Fruit fly (Drosophila melanogaster): ENCODE measurements around the gene CG43373.

CG43373 gene

DNA sequence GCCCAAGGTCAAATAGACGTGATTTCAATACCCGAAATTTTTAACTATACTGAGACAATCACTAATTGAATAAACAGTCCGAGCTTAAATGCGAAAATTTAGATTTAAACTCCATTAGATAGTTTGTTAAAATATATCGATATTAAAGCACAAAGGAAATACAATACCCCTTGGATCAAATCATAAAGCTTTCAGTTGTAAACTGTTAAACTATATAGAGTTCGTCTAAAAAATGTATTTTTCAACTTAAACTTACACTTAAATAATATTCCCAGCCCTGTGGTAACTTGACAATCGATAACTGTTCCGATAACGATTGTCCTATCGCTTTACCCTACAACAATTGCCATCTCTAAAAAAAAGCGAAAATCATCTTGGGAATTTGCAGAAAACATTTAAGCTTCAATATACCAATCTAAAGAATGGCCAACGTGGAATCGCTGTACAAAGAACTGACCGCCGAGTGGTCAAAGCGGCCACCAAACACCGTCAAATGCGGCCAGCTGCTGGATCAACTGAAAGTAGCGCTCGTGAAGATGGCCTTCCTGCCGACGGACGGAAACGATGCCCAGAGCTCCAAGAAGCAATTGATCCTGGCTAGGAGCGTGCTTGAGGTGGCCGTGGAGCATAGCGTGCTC lies 39.6 kb upstream of the CG43373 start, which contains the start of gene Rpn12 (continued):
- no peak for TF ChIP-seq kay (GFP tag; optimal IDR thresholded peaks at IDR 0.05)
- no peak for TF ChIP-seq Optix (GFP tag; IDR thresholded peaks at IDR 0.05)
- peak; percentile 52 for TF ChIP-seq nmo (GFP tag; optimal IDR thresholded peaks at IDR 0.05)
- no peak for TF ChIP-seq fd102C (GFP tag; optimal IDR thresholded peaks at IDR 0.05)
- TF ChIP-seq en (GFP tag; optimal IDR thresholded peaks at IDR 0.05) = no peak
- no peak for TF ChIP-seq tx (GFP tag; optimal IDR thresholded peaks at IDR 0.05)
- TF ChIP-seq stc (GFP tag; IDR thresholded peaks at IDR 0.05) = no peak
- peak; percentile 85 for TF ChIP-seq CG6791 (GFP tag; IDR thresholded peaks at IDR 0.05; ENCODE audit: partially characterized antibody)
- no peak for TF ChIP-seq CG2889 (GFP tag; IDR thresholded peaks at IDR 0.05)
- peak; percentile 89 for TF ChIP-seq HLH4C (GFP tag; IDR thresholded peaks at IDR 0.05; ENCODE audit: partially characterized antibody)
- TF ChIP-seq eve (GFP tag; optimal IDR thresholded peaks at IDR 0.05) = no peak
- peak; percentile 28 for TF ChIP-seq CG8924 (tag; optimal IDR thresholded peaks at IDR 0.05)
- TF ChIP-seq gem (tag; optimal IDR thresholded peaks at IDR 0.05) = peak; percentile 48
- no peak for TF ChIP-seq Sox100B (GFP tag; optimal IDR thresholded peaks at IDR 0.05)
- TF ChIP-seq ttk (GFP tag; IDR thresholded peaks at IDR 0.05) = no peak
- TF ChIP-seq ind (GFP tag; optimal IDR thresholded peaks at IDR 0.05) = peak; percentile 37
- no peak for TF ChIP-seq ash1 (GFP tag; optimal IDR thresholded peaks at IDR 0.05)
- no peak for TF ChIP-seq CG12219 (GFP tag; optimal IDR thresholded peaks at IDR 0.05)
- no peak for TF ChIP-seq Elba2 (GFP tag; optimal IDR thresholded peaks at IDR 0.05)
- TF ChIP-seq ham (GFP tag; IDR thresholded peaks at IDR 0.05) = no peak
- no peak for TF ChIP-seq Mad (GFP tag; optimal IDR thresholded peaks at IDR 0.05)
- no peak for TF ChIP-seq CG18476 (GFP tag; optimal IDR thresholded peaks at IDR 0.05)
- TF ChIP-seq dmrt99B (tag; optimal IDR thresholded peaks at IDR 0.05) = no peak
- TF ChIP-seq CG43689 (GFP tag; IDR thresholded peaks at IDR 0.05) = no peak
- no peak for TF ChIP-seq CG15011 (GFP tag; optimal IDR thresholded peaks at IDR 0.05)
- no peak for TF ChIP-seq Sin3A (optimal IDR thresholded peaks at IDR 0.05)
- no peak for TF ChIP-seq Eip74EF (GFP tag; optimal IDR thresholded peaks at IDR 0.05)
- TF ChIP-seq ase (GFP tag; IDR thresholded peaks at IDR 0.05) = no peak
- TF ChIP-seq hbn (GFP tag; IDR thresholded peaks at IDR 0.05; ENCODE audit: partially characterized antibody) = peak; percentile 82
- no peak for TF ChIP-seq Side (GFP tag; optimal IDR thresholded peaks at IDR 0.05)
- peak; percentile 24 for TF ChIP-seq CG18599 (GFP tag; optimal IDR thresholded peaks at IDR 0.05)
- no peak for TF ChIP-seq bowl (GFP tag; IDR thresholded peaks at IDR 0.05)
- no peak for TF ChIP-seq br (optimal IDR thresholded peaks at IDR 0.05)
- TF ChIP-seq CG17385 (GFP tag; optimal IDR thresholded peaks at IDR 0.05) = no peak
- TF ChIP-seq CG34376 (GFP tag; optimal IDR thresholded peaks at IDR 0.05) = no peak
- peak; percentile 38 for TF ChIP-seq CG14710 (tag; optimal IDR thresholded peaks at IDR 0.05)
- peak; percentile 43 for TF ChIP-seq CG13624 (GFP tag; optimal IDR thresholded peaks at IDR 0.05)
- TF ChIP-seq ap (GFP tag; IDR thresholded peaks at IDR 0.05) = no peak
- TF ChIP-seq CG10959 (GFP tag; IDR thresholded peaks at IDR 0.05) = no peak
- no peak for TF ChIP-seq Trl (optimal IDR thresholded peaks at IDR 0.05)
- no peak for TF ChIP-seq Trl (GFP tag; optimal IDR thresholded peaks at IDR 0.05)
- TF ChIP-seq CG2678 (tag; optimal IDR thresholded peaks at IDR 0.05) = peak; percentile 49
- TF ChIP-seq Doc3 (GFP tag; IDR thresholded peaks at IDR 0.05; ENCODE audit: partially characterized antibody) = peak; percentile 80
- no peak for TF ChIP-seq NK7.1 (GFP tag; optimal IDR thresholded peaks at IDR 0.05)
- TF ChIP-seq CG9932 (GFP tag; IDR thresholded peaks at IDR 0.05) = peak; percentile 53; the same call in 1 of the 2 replicates
- TF ChIP-seq Aef1 (GFP tag; IDR thresholded peaks at IDR 0.05) = no peak
- TF ChIP-seq CG3726 (GFP tag; IDR thresholded peaks at IDR 0.05) = no peak
- TF ChIP-seq Blimp-1 (GFP tag; optimal IDR thresholded peaks at IDR 0.05) = peak; percentile 53
- TF ChIP-seq pfk (GFP tag; optimal IDR thresholded peaks at IDR 0.05) = no peak
- TF ChIP-seq CG12071 (GFP tag; optimal IDR thresholded peaks at IDR 0.05) = no peak
- peak; percentile 20 for TF ChIP-seq CG3281 (GFP tag; optimal IDR thresholded peaks at IDR 0.05)
